Worm (Caenorhabditis elegans): Measurements from ENCODE around the gene F36H5.18.

F36H5.18 gene

DNA sequence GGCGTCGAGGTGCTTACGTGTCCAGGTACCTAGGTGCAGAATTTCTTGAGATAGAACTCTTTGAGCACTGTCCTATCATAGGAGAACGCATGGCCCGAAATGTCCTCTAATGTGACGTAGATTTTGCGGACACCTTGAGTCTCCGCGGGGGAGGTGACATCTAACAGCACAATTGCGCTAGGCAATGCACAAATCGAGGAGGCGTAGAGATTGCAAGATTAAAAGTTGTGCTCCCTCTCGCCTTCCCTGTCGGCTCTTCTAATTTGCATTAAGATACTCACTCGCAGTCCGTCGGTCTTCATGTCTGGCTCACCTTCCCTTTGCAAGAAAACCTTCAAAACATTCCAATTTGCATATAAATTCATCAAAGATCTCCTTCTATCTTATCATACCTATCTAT is at the start of gene F36H5.18:
F36H5.18 (plus strand) TSS at position 301 of the 400 bp plus-strand sequence.
- no peak for TF ChIP-seq hnd-1 (tag; optimal IDR thresholded peaks at IDR 0.05)
- TF ChIP-seq ceh-13 (GFP tag; optimal IDR thresholded peaks at IDR 0.05), result no peak
- no peak for TF ChIP-seq tbx-37 (GFP tag; conservative IDR thresholded peaks at IDR 0.05)
- no peak for TF ChIP-seq scrt-1 (GFP tag; IDR thresholded peaks at IDR 0.05)
- TF ChIP-seq sea-1 (GFP tag; conservative IDR thresholded peaks at IDR 0.05), result no peak
- no peak for TF ChIP-seq hmbx-1 (tag; optimal IDR thresholded peaks at IDR 0.05)
- no peak for TF ChIP-seq tra-4 (tag; optimal IDR thresholded peaks at IDR 0.05)
- TF ChIP-seq tbx-11 (GFP tag; IDR thresholded peaks at IDR 0.05), result no peak

ce11 chrII:1709959-1710358 is 49.7 kb upstream of the F36H5.18 start, which contains the start of gene fbxa-184:
TSS of gene fbxa-184 (plus strand) at chrII:1710259.
- no peak for TF ChIP-seq B0310.2 (tag; optimal IDR thresholded peaks at IDR 0.05)
- TF ChIP-seq tbx-37 (GFP tag; conservative IDR thresholded peaks at IDR 0.05), result no peak
- TF ChIP-seq tbx-11 (GFP tag; IDR thresholded peaks at IDR 0.05), result no peak
- TF ChIP-seq hmg-4 (GFP tag; optimal IDR thresholded peaks at IDR 0.05), result no peak
- no peak for TF ChIP-seq F13C5.2 (tag; optimal IDR thresholded peaks at IDR 0.05)
- TF ChIP-seq flt-1 (GFP tag; IDR thresholded peaks at IDR 0.05), result no peak
- TF ChIP-seq hnd-1 (tag; optimal IDR thresholded peaks at IDR 0.05), result no peak
- TF ChIP-seq scrt-1 (GFP tag; IDR thresholded peaks at IDR 0.05), result no peak
- TF ChIP-seq aly-1 (tag; optimal IDR thresholded peaks at IDR 0.05), result no peak
- TF ChIP-seq ets-7 (tag; optimal IDR thresholded peaks at IDR 0.05), result no peak
- TF ChIP-seq ceh-13 (GFP tag; optimal IDR thresholded peaks at IDR 0.05), result no peak
- TF ChIP-seq pes-1 (GFP tag; IDR thresholded peaks at IDR 0.05), result no peak
- no peak for TF ChIP-seq sea-1 (GFP tag; conservative IDR thresholded peaks at IDR 0.05)
- TF ChIP-seq ama-1 (optimal IDR thresholded peaks at IDR 0.05), result no peak
- TF ChIP-seq tra-4 (tag; optimal IDR thresholded peaks at IDR 0.05), result no peak
- TF ChIP-seq ceh-36 (tag; optimal IDR thresholded peaks at IDR 0.05), result no peak

- no peak for TF ChIP-seq pes-1 (GFP tag; IDR thresholded peaks at IDR 0.05)
- TF ChIP-seq tbx-37 (GFP tag; conservative IDR thresholded peaks at IDR 0.05), result no peak
- no peak for TF ChIP-seq hmbx-1 (tag; optimal IDR thresholded peaks at IDR 0.05)
- no peak for TF ChIP-seq ama-1 (optimal IDR thresholded peaks at IDR 0.05)
- no peak for TF ChIP-seq scrt-1 (GFP tag; IDR thresholded peaks at IDR 0.05)
- no peak for TF ChIP-seq ceh-36 (tag; optimal IDR thresholded peaks at IDR 0.05)
- TF ChIP-seq sea-1 (GFP tag; conservative IDR thresholded peaks at IDR 0.05), result no peak
- no peak for TF ChIP-seq tra-4 (tag; optimal IDR thresholded peaks at IDR 0.05)
- no peak for TF ChIP-seq B0310.2 (tag; optimal IDR thresholded peaks at IDR 0.05)
- no peak for TF ChIP-seq F13C5.2 (tag; optimal IDR thresholded peaks at IDR 0.05)
- no peak for TF ChIP-seq hmg-4 (GFP tag; optimal IDR thresholded peaks at IDR 0.05)
- TF ChIP-seq hnd-1 (tag; optimal IDR thresholded peaks at IDR 0.05), result no peak
- no peak for TF ChIP-seq tbx-11 (GFP tag; IDR thresholded peaks at IDR 0.05)
- TF ChIP-seq ceh-13 (GFP tag; optimal IDR thresholded peaks at IDR 0.05), result no peak
- no peak for TF ChIP-seq flt-1 (GFP tag; IDR thresholded peaks at IDR 0.05)
- TF ChIP-seq aly-1 (tag; optimal IDR thresholded peaks at IDR 0.05), result no peak
These were observed 46.8 kb upstream of the F36H5.18 start, which contains the start of gene btb-7 for ce11 chrII:1712938-1713337. TSS of gene btb-7 (plus strand) at chrII:1713238.

DNA sequence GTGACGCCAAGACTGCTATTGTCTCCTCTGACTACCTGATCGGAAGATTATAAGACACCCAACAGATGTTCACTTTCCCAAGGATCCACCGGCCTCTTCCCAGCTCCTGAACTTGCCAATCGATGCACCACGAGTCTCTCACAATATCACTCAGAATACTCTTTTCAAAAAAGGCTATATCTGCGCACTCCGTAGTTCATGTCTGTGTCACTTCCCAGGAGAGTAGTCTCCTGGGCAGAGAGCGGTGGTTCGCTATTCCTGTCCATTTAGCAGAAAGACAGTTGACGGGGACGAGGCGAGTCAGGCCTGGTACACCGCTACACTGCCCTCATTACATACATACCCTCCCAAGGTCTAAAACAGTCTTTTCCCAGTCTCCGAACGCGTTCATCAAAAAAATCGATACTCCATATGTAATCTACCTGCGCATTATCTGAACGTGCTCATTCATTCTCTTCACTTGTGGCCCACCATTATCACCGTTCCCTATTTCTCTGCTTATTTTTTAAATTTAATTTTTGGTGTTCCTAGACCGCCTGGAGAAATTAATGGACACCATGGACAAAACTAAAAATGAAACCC is 44.8 kb upstream of the F36H5.18 start, which contains the start of gene btb-6:
btb-6 (plus strand) TSS at position 532 of the 582 bp plus-strand sequence.
- peak; percentile 1 for TF ChIP-seq ceh-13 (GFP tag; optimal IDR thresholded peaks at IDR 0.05)
- TF ChIP-seq ceh-36 (tag; optimal IDR thresholded peaks at IDR 0.05), result no peak
- no peak for TF ChIP-seq hmbx-1 (tag; optimal IDR thresholded peaks at IDR 0.05)

DNA sequence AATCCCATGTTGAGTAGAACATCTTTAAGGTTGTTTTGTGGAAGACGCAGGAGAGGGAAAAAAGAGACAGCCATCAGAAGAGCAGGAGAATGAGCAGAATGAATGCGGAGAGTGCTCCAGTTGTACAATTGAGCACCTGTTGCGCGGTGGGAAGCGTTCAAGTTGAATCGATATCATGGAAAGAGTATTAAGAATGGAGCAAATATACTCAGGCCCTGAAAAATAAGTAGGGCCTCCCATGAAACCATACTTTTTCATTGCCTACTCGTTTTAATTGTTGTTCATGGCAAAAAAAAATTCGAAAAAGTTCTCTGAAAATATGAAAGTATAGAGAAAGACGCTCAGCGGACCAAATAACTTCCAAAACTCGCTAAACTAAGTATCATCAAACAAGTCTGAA is 40.5 kb upstream of the F36H5.18 start, which contains the start of gene fbxb-48:
fbxb-48 (minus strand) TSS at position 101 of the 400 bp plus-strand sequence.
- no peak for TF ChIP-seq sea-1 (GFP tag; conservative IDR thresholded peaks at IDR 0.05)
- TF ChIP-seq ceh-36 (tag; optimal IDR thresholded peaks at IDR 0.05), result no peak
- TF ChIP-seq scrt-1 (GFP tag; IDR thresholded peaks at IDR 0.05), result no peak
- TF ChIP-seq pes-1 (GFP tag; IDR thresholded peaks at IDR 0.05), result no peak
- no peak for TF ChIP-seq F13C5.2 (tag; optimal IDR thresholded peaks at IDR 0.05)
- no peak for TF ChIP-seq tra-4 (tag; optimal IDR thresholded peaks at IDR 0.05)
- TF ChIP-seq flt-1 (GFP tag; IDR thresholded peaks at IDR 0.05), result no peak
- no peak for TF ChIP-seq ceh-13 (GFP tag; optimal IDR thresholded peaks at IDR 0.05)
- no peak for TF ChIP-seq ets-7 (tag; optimal IDR thresholded peaks at IDR 0.05)
- TF ChIP-seq ama-1 (optimal IDR thresholded peaks at IDR 0.05), result no peak
- no peak for TF ChIP-seq tbx-37 (GFP tag; conservative IDR thresholded peaks at IDR 0.05)
- TF ChIP-seq hmg-4 (GFP tag; optimal IDR thresholded peaks at IDR 0.05), result no peak
- TF ChIP-seq aly-1 (tag; optimal IDR thresholded peaks at IDR 0.05), result no peak
- no peak for TF ChIP-seq tbx-11 (GFP tag; IDR thresholded peaks at IDR 0.05)
- TF ChIP-seq B0310.2 (tag; optimal IDR thresholded peaks at IDR 0.05), result no peak

- TF ChIP-seq ceh-13 (GFP tag; optimal IDR thresholded peaks at IDR 0.05) (no peak), hnd-1 (tag; optimal IDR thresholded peaks at IDR 0.05) (no peak), flt-1 (GFP tag; IDR thresholded peaks at IDR 0.05) (no peak), tbx-37 (GFP tag; conservative IDR thresholded peaks at IDR 0.05) (no peak), hmg-4 (GFP tag; optimal IDR thresholded peaks at IDR 0.05) (no peak)
These were observed 37.3 kb upstream of the F36H5.18 start, which contains the start of the genes fbxb-5 and btb-8 for ce11 chrII:1722394-1722793. TSS of gene fbxb-5 (minus strand) at chrII:1722494. TSS of gene btb-8 (plus strand) at chrII:1722770.

DNA sequence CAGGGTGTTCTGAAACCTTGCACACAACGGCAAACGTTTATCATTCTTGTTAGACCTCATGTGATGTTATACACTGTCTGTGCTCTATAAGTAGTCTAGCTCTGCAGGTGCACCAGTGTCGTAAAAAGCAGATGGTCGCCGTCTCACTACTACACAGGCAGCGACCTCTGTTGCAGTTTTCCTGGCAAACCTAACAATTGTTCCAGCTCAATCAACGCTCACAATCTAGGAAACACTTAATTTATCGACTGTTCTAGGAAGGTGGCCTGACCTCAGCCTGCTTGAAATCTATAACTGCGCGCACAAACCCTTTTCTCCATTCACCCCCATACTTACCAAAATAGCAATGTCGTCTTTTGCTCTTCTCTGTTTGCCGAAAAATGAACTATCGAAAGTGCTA is 35.4 kb upstream of the F36H5.18 start, which contains the start of gene fbxb-11:
fbxb-11 (plus strand) TSS at position 301 of the 400 bp plus-strand sequence.
- no peak for TF ChIP-seq tbx-37 (GFP tag; conservative IDR thresholded peaks at IDR 0.05)
- TF ChIP-seq aly-1 (tag; optimal IDR thresholded peaks at IDR 0.05), result no peak
- TF ChIP-seq ets-7 (tag; optimal IDR thresholded peaks at IDR 0.05), result no peak
- TF ChIP-seq ceh-13 (GFP tag; optimal IDR thresholded peaks at IDR 0.05), result no peak
- no peak for TF ChIP-seq tbx-11 (GFP tag; IDR thresholded peaks at IDR 0.05)
- TF ChIP-seq hnd-1 (tag; optimal IDR thresholded peaks at IDR 0.05), result no peak
- TF ChIP-seq hmbx-1 (tag; optimal IDR thresholded peaks at IDR 0.05), result no peak

DNA sequence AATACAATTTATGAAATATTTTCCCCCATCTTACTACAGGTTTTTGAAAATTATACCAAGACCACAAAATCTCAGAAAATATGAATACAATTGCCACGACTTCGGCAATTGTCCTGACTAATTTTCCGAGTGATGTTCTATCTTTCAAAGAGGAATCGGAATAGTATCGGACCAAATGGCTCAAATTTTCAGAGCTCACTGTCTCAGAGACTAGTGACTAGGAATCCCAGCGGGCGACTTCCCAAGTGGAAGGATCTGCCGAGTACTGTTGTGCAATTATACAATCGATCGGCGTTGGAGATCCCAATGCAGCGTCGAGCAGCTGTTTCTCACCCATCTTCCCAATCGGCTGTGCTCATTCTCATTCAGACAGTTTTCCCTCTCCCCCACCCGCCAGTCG is 34.0 kb upstream of the F36H5.18 start, which contains the start of gene F45C12.17:
F45C12.17 (plus strand) TSS at position 377 of the 400 bp plus-strand sequence.
- TF ChIP-seq tbx-11 (GFP tag; IDR thresholded peaks at IDR 0.05), result no peak
- no peak for TF ChIP-seq hnd-1 (tag; optimal IDR thresholded peaks at IDR 0.05)
- no peak for TF ChIP-seq B0310.2 (tag; optimal IDR thresholded peaks at IDR 0.05)
- no peak for TF ChIP-seq hmg-4 (GFP tag; optimal IDR thresholded peaks at IDR 0.05)
- no peak for TF ChIP-seq pes-1 (GFP tag; IDR thresholded peaks at IDR 0.05)
- TF ChIP-seq sea-1 (GFP tag; conservative IDR thresholded peaks at IDR 0.05), result no peak
- TF ChIP-seq flt-1 (GFP tag; IDR thresholded peaks at IDR 0.05), result no peak
- no peak for TF ChIP-seq ama-1 (optimal IDR thresholded peaks at IDR 0.05)
